Worm (Caenorhabditis elegans) whole organism, L4/young adult: ENCODE measurements around the gene clec-36.

ENCODE experiments used
- W03F9.2 ChIP-seq: fragments of 150-350 bp; optimal IDR thresholded peaks from 2 replicates; lab custom pipeline; 2014; ENCODE audit warnings: missing biosample characterization, missing genetic modification characterization
- dao-5 ChIP-seq: sonication (generic microtip); optimal IDR thresholded peaks from 2 replicates; lab custom pipeline; 2016; ENCODE audit warnings: missing genotype, missing genetic modification characterization, moderate library complexity, missing compliant biosample characterization
- him-1 ChIP-seq: sonication (generic microtip); optimal IDR thresholded peaks from 2 replicates; lab custom pipeline; 2016; ENCODE audit warnings: missing genotype, missing genetic modification reagents, missing genetic modification characterization, missing compliant biosample characterization

clec-36 gene

DNA sequence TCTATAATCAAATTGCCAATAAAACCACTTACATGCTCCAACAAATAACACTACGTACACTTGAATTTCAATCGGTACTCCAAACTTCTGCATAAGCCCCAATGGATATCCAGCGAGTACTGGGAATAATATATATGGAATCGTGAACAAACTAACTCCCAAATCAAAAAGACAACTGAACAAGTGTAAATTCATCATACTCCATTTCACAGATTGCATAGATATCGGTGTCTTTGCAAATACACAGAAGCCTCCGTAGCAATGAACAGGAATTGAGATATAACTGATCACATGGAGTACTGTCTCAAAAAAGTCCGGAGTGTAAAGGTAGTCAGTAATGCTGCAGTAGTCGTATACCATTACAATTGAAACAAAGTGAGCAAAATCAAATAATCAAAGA lies 19.0 kb downstream of the clec-36 start, which contains the start of gene srh-214:
TSS of gene srh-214 (minus strand) at position 360 of the 400 bp plus-strand sequence.
- no peak for TF ChIP-seq dao-5
- no peak for TF ChIP-seq W03F9.2 (tag; lab: Kevin White, UChicago)
- no peak for TF ChIP-seq him-1 (tag; lab: Kevin White, UChicago)

DNA sequence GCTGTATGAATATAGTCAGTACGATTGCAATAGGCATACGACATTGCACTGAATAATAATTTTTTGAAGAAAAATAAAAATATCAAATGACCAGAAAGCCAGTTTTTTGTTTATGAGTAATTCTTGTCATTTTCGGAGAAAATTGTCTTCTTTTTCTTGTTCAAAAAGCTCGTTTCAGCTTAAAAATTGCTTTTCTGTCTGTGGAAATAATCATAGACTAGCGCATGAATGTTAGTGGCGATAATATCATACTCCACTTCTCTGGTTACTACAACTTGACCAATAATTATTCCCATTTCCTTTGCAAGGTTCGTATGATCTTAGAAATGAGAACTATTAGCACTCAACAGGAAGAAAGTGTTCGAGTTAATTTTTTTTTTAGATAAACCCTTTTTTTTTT lies 20.9 kb downstream of the clec-36 start, which contains the start of gene srh-216:
TSS of gene srh-216 (minus strand) at position 101 of the 400 bp plus-strand sequence.
- TF ChIP-seq him-1 (tag; lab: Kevin White, UChicago) (no peak), dao-5 (no peak), W03F9.2 (tag; lab: Kevin White, UChicago) (no peak)

DNA sequence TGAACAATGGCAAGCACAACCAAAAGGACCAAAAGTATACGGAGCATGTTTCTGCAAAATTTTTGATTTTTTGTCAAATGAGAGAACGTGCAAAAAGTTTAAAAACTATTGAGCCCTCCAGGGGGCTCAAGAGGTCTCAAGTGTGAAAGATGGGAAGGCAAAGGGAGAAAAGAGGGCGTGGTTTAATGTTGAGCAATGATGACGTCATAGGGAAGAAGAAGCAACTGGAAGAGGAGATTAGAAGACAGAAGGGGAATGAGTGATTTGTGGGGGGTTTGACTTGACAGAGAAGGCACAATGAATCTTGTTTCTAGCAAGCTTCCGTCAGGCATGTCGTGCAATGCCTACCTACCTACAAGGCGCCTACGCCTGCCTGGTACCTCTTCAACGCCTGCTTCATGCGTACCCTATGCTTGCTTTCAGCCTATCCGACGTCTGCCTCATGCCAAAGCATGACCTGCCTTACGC lies 27.1 kb downstream of the clec-36 start, which contains the start of gene T20B3.14:
TSS of gene T20B3.14 (minus strand) at position 51 of the 468 bp plus-strand sequence.
- no peak for TF ChIP-seq dao-5
- no peak for TF ChIP-seq him-1 (tag; lab: Kevin White, UChicago)
- TF ChIP-seq W03F9.2 (tag; lab: Kevin White, UChicago) = no peak

DNA sequence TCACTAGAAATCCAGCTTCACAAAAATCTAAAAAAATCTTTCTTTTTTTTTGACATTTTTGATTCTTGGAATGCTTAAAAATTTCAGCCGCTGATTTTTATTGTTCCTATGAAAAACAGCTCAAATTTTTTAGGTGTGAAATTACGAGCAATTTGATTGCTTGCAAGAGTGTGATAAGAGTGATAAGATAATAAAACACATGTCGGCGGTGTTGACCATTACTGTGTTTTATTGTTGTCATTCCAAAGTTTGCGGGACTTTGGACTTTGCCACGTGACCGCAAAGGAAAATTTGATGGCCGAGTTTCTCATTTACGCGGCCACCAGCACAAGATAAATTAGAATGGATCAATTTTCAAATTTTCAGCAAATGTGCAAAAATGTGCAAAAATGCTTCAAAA lies 31.7 kb downstream of the clec-36 start:
- TF ChIP-seq dao-5 (no peak), W03F9.2 (tag; lab: Kevin White, UChicago) (no peak), him-1 (tag; lab: Kevin White, UChicago) (no peak)

DNA sequence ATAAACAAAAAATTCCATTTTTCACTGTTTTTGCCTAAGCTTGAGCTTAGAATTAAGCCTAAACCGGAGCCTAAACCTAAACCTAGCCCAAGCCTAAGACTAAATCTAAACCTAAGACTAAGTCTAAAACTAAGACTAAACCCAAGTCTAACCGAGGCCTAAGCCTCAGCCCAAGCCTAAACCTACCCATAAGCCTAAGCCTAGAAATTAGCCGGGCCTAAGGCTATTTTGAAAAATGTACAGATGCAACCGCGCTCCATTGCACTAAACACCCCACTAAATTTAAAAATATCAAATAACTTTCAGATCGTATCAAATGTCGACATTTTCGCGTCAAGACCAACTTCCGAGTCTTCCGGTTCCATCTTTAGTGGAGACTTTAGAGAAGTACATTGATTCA lies 33.1 kb downstream of the clec-36 start, which contains the start of gene T20B3.1:
TSS of gene T20B3.1 (plus strand) at position 301 of the 400 bp plus-strand sequence.
- TF ChIP-seq him-1 (tag; lab: Kevin White, UChicago) (no peak), W03F9.2 (tag; lab: Kevin White, UChicago) (no peak), dao-5 (no peak)

DNA sequence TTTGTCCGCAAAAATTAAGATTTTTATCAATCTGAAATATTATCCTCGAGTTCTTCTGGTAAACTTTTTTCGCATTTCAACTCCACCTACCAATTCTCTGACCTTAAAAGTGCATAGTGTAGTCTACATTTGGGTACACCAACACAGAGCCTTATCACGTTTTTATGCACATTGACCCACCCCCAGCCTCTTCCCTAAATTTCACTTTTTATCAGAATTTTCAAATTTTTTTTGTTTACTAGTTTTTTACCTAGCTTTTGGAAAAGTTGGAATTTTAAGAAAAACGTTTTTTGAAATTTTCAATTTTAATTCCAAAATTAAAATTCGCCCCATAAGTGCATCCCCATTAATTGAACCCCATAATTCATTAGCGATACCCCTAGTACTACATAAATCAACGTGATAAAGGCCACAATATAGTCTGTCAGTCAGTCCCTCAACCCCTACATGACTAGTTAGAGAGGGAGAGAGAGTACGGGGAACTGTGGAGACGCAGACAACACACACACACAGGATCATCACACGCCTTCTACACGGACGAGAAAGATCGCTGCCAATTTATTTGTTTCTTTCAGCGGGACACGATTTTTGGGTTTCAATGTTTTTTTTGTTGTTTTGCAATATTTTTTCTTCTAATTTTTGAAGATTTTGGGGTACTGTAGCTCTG lies 33.7 kb downstream of the clec-36 start:
- TF ChIP-seq dao-5 = no peak
- TF ChIP-seq him-1 (tag; lab: Kevin White, UChicago) = no peak
- TF ChIP-seq W03F9.2 (tag; lab: Kevin White, UChicago) = no peak

DNA sequence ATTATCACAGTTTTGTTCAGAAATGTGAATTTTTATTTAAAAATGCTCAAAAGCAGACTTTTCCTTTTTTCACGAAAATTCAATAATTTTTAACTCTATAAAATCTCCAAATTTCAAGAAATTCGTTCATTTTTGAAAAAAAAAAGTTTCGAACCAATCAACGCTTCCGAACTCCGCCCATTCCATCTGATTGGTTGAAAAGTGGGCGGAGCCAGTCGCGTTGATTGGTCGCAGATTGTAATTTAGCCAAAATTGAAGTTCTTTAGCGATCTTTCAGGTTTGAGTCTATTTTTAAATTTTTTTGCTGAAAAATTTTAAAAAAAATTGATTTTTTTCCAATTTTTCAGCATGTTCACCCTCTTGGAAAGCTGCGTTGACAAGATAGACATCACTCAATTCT lies 36.0 kb downstream of the clec-36 start:
- TF ChIP-seq dao-5 (no peak), W03F9.2 (tag; lab: Kevin White, UChicago) (no peak), him-1 (tag; lab: Kevin White, UChicago) (no peak)

DNA sequence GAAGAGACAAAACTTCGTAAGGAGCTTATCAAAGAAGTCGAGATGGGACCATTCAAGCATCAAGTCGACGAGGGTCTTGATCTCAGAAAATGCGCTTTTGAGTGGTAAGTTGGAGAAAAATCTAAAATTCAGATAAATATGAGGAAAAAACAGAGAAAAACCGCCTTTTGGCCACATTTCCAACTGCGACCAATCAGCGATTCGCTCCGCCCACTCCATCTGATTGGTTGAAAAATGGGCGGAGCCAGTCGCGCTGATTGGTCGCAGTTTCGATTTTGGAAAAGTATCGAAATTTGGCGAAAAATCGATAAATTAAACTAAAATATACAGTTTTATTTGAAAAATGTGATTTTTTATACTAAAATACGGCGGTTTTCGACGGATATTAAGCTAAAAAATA lies 36.6 kb downstream of the clec-36 start:
- TF ChIP-seq him-1 (tag; lab: Kevin White, UChicago) = no peak
- TF ChIP-seq dao-5 = no peak
- no peak for TF ChIP-seq W03F9.2 (tag; lab: Kevin White, UChicago)

DNA sequence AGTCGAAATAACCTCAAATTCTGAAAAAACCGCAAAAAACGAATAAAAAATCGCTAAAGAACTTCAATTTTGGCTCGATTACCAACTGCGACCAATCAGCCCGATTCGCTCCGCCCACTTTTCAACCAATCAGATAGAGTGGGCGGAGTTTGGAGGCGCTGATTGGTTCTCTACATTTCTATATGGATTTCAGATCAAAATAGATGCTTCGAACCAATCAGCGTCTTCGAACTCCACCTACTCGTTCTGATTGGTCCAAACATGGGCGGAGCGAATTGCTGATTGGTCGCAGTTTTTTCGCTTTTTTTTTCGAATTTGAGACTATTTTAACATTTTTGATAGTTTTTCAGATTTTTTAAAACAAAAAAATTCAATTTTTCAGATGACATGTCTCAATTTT lies 40.2 kb downstream of the clec-36 start:
- TF ChIP-seq dao-5 (no peak), W03F9.2 (tag; lab: Kevin White, UChicago) (no peak), him-1 (tag; lab: Kevin White, UChicago) (no peak)

DNA sequence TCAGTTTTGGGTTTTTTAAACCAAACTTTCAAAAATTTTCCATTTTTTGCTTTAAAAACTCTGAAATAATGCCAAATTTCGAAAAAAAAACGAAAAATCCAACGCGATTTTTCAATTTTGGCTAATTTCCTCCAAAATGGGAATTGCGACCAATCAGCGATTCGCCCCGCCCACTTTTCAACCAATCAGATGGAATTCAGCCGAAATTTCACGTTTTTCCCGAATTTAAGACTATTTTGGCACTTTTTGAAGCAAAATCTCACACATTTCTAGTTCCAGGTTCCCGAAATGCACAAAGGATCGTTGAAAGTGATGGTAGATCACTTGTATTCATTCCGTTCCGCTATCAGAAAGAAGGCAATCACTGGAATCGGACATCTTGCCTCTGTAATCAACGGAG lies 43.6 kb downstream of the clec-36 start:
- TF ChIP-seq W03F9.2 (tag; lab: Kevin White, UChicago) (no peak), him-1 (tag; lab: Kevin White, UChicago) (no peak), dao-5 (no peak)

DNA sequence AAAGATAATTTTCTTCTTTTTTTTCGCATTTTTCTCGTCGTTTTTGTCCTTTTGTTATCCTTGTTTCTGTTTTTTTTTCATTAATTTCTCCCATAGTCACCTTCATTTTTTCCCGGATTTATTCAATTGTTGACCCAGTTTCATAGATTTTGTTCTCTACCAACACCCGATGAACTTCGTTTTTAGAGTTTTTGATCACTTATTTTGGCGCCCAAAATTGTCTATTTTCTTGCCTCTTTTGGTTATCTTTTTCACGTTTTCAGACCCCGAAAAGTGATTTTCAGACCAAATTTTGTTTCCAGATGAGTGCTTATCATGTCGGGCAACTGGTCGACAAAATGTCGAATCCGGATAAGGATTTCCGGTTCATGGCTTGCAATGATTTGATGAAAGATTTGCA lies 45.8 kb downstream of the clec-36 start, which contains the start of gene cand-1:
TSS of gene cand-1 (plus strand) at position 301 of the 400 bp plus-strand sequence.
- TF ChIP-seq him-1 (tag; lab: Kevin White, UChicago) = no peak
- TF ChIP-seq W03F9.2 (tag; lab: Kevin White, UChicago) = no peak
- TF ChIP-seq dao-5 = no peak

DNA sequence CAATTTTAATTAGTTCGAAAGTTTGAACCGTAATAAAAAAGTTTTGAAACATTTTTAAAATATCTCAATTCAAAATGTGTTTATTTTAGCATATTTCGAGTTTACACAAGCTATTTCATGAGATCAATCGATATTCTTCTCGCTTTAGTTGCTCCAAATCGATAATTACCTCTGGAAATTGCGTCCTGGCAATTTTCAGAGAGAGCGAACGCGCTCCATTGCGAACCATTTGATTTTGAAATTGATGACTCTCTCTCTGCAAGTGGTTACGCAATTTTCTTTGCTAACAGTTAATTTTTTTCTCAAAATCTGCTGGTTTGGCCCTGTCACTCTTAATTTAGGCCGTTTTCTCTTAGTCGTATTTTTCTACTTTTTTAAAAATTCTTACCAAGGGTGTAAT lies 47.9 kb downstream of the clec-36 start:
- TF ChIP-seq dao-5 (no peak), him-1 (tag; lab: Kevin White, UChicago) (no peak), W03F9.2 (tag; lab: Kevin White, UChicago) (no peak)
